Fruit fly (Drosophila melanogaster) whole organism, embryonic: Measurements from ENCODE around the gene mrva.

Source experiments
- Aef1 ChIP-seq: fragments of 200-800 bp; sonication (Bioruptor generic); IDR thresholded peaks from 3 replicates; pipeline ENCODE4 v1.3.6; 2022; ENCODE audit warnings: missing biosample characterization, missing genetic modification characterization
- Antp ChIP-seq: fragments of 200-800 bp; sonication (Bioruptor generic); optimal IDR thresholded peaks from 3 replicates; lab custom pipeline; 2016; ENCODE audit warnings: missing biosample characterization, missing genetic modification characterization
- CG10147 ChIP-seq: fragments of 200-800 bp; sonication (Bioruptor generic); optimal IDR thresholded peaks from 2 replicates; lab custom pipeline; 2019; ENCODE audit warnings: missing biosample characterization, mild to moderate bottlenecking, missing genetic modification characterization, moderate library complexity
- CG10366 ChIP-seq: fragments of 200-800 bp; sonication (Bioruptor generic); IDR thresholded peaks from 2 replicates; pipeline ENCODE4 v1.3.6; 2022; ENCODE audit warnings: missing biosample characterization, missing genetic modification characterization
- CG13123 ChIP-seq: fragments of 200-800 bp; sonication (Bioruptor generic); optimal IDR thresholded peaks from 2 replicates; lab custom pipeline; 2016; ENCODE audit warnings: missing biosample characterization, missing genetic modification characterization
- CG14667 ChIP-seq: fragments of 200-800 bp; sonication (Bioruptor generic); IDR thresholded peaks from 2 replicates; pipeline ENCODE4 v1.3.6; 2022; ENCODE audit warnings: missing biosample characterization, missing genetic modification characterization
- CG17186 ChIP-seq: fragments of 200-800 bp; sonication (Bioruptor generic); optimal IDR thresholded peaks from 3 replicates; lab custom pipeline; 2017; ENCODE audit warnings: missing biosample characterization, missing genetic modification reagents, missing genetic modification characterization
- CG17612 ChIP-seq: fragments of 200-800 bp; sonication (Bioruptor generic); IDR thresholded peaks from 2 replicates; pipeline ENCODE4 v1.3.6; 2022; ENCODE audit warnings: missing biosample characterization, missing genetic modification characterization
- CG17912 ChIP-seq: fragments of 200-800 bp; sonication (Bioruptor generic); optimal IDR thresholded peaks from 2 replicates; lab custom pipeline; 2018; ENCODE audit warnings: missing biosample characterization, mild to moderate bottlenecking, missing genetic modification characterization
- CG1832 ChIP-seq: fragments of 200-800 bp; sonication (Bioruptor generic); optimal IDR thresholded peaks from 2 replicates; lab custom pipeline; 2017; ENCODE audit warnings: missing biosample characterization, mild to moderate bottlenecking, missing genetic modification characterization, inconsistent platforms
- CG2116 ChIP-seq: fragments of 200-800 bp; sonication (Bioruptor generic); optimal IDR thresholded peaks from 3 replicates; lab custom pipeline; 2018; ENCODE audit warnings: missing biosample characterization, mild to moderate bottlenecking, missing genetic modification characterization
- CG2202 ChIP-seq: fragments of 200-800 bp; sonication (Bioruptor generic); optimal IDR thresholded peaks from 2 replicates; lab custom pipeline; 2018; ENCODE audit warnings: missing biosample characterization, mild to moderate bottlenecking, missing genetic modification characterization
- CG31388 ChIP-seq: fragments of 200-800 bp; sonication (Bioruptor generic); optimal IDR thresholded peaks from 2 replicates; lab custom pipeline; 2016; ENCODE audit warnings: missing biosample characterization, missing genetic modification characterization
- CG3163 ChIP-seq: fragments of 200-800 bp; sonication (Bioruptor generic); optimal IDR thresholded peaks from 3 replicates; lab custom pipeline; 2016; ENCODE audit warnings: missing biosample characterization, missing genetic modification characterization
- CG42726 ChIP-seq: fragments of 200-800 bp; sonication (Bioruptor generic); IDR thresholded peaks from 2 replicates; pipeline ENCODE4 v1.3.6; 2022; ENCODE audit warnings: missing biosample characterization, missing genetic modification characterization; ENCODE audit not compliant: partially characterized antibody
- CG4820 ChIP-seq: fragments of 200-800 bp; sonication (Bioruptor generic); optimal IDR thresholded peaks from 3 replicates; lab custom pipeline; 2016; ENCODE audit warnings: missing biosample characterization, missing genetic modification characterization
- CG5245 ChIP-seq: fragments of 200-800 bp; sonication (Bioruptor generic); optimal IDR thresholded peaks from 3 replicates; lab custom pipeline; 2016; ENCODE audit warnings: missing biosample characterization, missing genetic modification characterization
- CG7271 ChIP-seq: fragments of 200-800 bp; sonication (Bioruptor generic); optimal IDR thresholded peaks from 2 replicates; lab custom pipeline; 2018; ENCODE audit warnings: missing biosample characterization, mild to moderate bottlenecking, missing genetic modification characterization, moderate library complexity
- CG7556 ChIP-seq: fragments of 200-800 bp; sonication (Bioruptor generic); optimal IDR thresholded peaks from 2 replicates; lab custom pipeline; 2017; ENCODE audit warnings: missing biosample characterization, mild to moderate bottlenecking, missing genetic modification characterization
- CG7786 ChIP-seq: fragments of 200-800 bp; sonication (Bioruptor generic); optimal IDR thresholded peaks from 2 replicates; lab custom pipeline; 2016; ENCODE audit warnings: missing biosample characterization, missing genetic modification characterization
- CG8944 ChIP-seq: fragments of 200-800 bp; sonication (Bioruptor generic); optimal IDR thresholded peaks from 3 replicates; lab custom pipeline; 2016; ENCODE audit warnings: missing biosample characterization, missing genetic modification characterization
- D19A ChIP-seq: fragments of 200-800 bp; optimal IDR thresholded peaks from 3 replicates; lab custom pipeline; 2019; ENCODE audit warnings: missing biosample characterization, mild to moderate bottlenecking, missing genetic modification characterization, moderate library complexity
- Dek ChIP-seq: fragments of 200-800 bp; sonication (Bioruptor generic); optimal IDR thresholded peaks from 3 replicates; lab custom pipeline; 2019; ENCODE audit warnings: missing biosample characterization, mild to moderate bottlenecking, missing genetic modification characterization, moderate library complexity
- Dfd ChIP-seq, 2 experiments: fragments of >200 bp; optimal IDR thresholded peaks; 2 replicates each; lab custom pipeline; 2017; ENCODE audit warnings: missing biosample characterization in 2 of 2, missing genetic modification characterization in 2 of 2
- Dp ChIP-seq: fragments of 200-800 bp; sonication (Bioruptor generic); optimal IDR thresholded peaks from 2 replicates; lab custom pipeline; 2018; ENCODE audit warnings: missing biosample characterization, mild to moderate bottlenecking, missing genetic modification characterization, moderate library complexity
- Fer3 ChIP-seq: fragments of 200-800 bp; sonication (Bioruptor generic); optimal IDR thresholded peaks from 2 replicates; lab custom pipeline; 2018; ENCODE audit warnings: missing biosample characterization, mild to moderate bottlenecking, missing genetic modification characterization, moderate library complexity
- GATAe ChIP-seq: fragments of 200-800 bp; sonication (Bioruptor generic); conservative IDR thresholded peaks from 2 replicates; pipeline ENCODE4 v1.3.6; 2022; ENCODE audit warnings: missing biosample characterization, missing genetic modification characterization
- Pdp1 ChIP-seq, 2 experiments: fragments of 200-800 bp; sonication (Bioruptor generic); optimal IDR thresholded peaks; 3 replicates each; lab custom pipeline; 2016; ENCODE audit warnings: missing biosample characterization in 2 of 2, missing genetic modification characterization in 2 of 2, mild to moderate bottlenecking in 1 of 2, moderate library complexity in 1 of 2
- ash1 ChIP-seq: fragments of 200-800 bp; sonication (Bioruptor generic); optimal IDR thresholded peaks from 2 replicates; lab custom pipeline; 2018; ENCODE audit warnings: missing biosample characterization, mild to moderate bottlenecking, missing genetic modification characterization
- bsh ChIP-seq, 2 experiments: fragments of 200-800 bp; sonication (Bioruptor generic); optimal IDR thresholded peaks; 2 replicates each; lab custom pipeline; 2017 to 2018; ENCODE audit warnings: mild to moderate bottlenecking in 2 of 2, missing biosample characterization in 2 of 2, missing genetic modification characterization in 2 of 2, moderate library complexity in 1 of 2
- btn ChIP-seq: fragments of 200-800 bp; sonication (Bioruptor generic); optimal IDR thresholded peaks from 2 replicates; lab custom pipeline; 2016; ENCODE audit warnings: missing biosample characterization, missing genetic modification characterization
- caup ChIP-seq: fragments of 200-800 bp; sonication (Bioruptor generic); optimal IDR thresholded peaks from 3 replicates; lab custom pipeline; 2017; ENCODE audit warnings: missing biosample characterization, mild to moderate bottlenecking, missing genetic modification characterization, moderate library complexity; ENCODE audit not compliant: severe bottlenecking
- corto ChIP-seq: fragments of 200-800 bp; sonication (Bioruptor generic); optimal IDR thresholded peaks from 2 replicates; lab custom pipeline; 2016; ENCODE audit warnings: missing biosample characterization, mild to moderate bottlenecking, missing genetic modification characterization, moderate library complexity
- crol ChIP-seq: fragments of 200-800 bp; sonication (Bioruptor generic); IDR thresholded peaks from 2 replicates; pipeline ENCODE4 v1.3.6; 2022; ENCODE audit warnings: missing biosample characterization, missing genetic modification characterization
- da ChIP-seq: fragments of 200-800 bp; sonication (Bioruptor generic); optimal IDR thresholded peaks from 2 replicates; lab custom pipeline; 2016; ENCODE audit warnings: missing biosample characterization, missing genetic modification characterization
- dmrt11E ChIP-seq: fragments of 200-800 bp; sonication (Bioruptor generic); optimal IDR thresholded peaks from 3 replicates; lab custom pipeline; 2018; ENCODE audit warnings: missing biosample characterization, mild to moderate bottlenecking, missing genetic modification characterization, moderate library complexity
- esg ChIP-seq: fragments of 200-800 bp; sonication (Bioruptor generic); conservative IDR thresholded peaks from 2 replicates; pipeline ENCODE4 v1.3.6; 2022; ENCODE audit warnings: missing biosample characterization, missing genetic modification characterization
- gfzf ChIP-seq: fragments of 200-800 bp; sonication (Bioruptor generic); optimal IDR thresholded peaks from 2 replicates; lab custom pipeline; 2016; ENCODE audit warnings: missing biosample characterization, mild to moderate bottlenecking, missing genetic modification characterization, moderate library complexity
- hth ChIP-seq: fragments of >200 bp; optimal IDR thresholded peaks from 2 replicates; lab custom pipeline; 2017; ENCODE audit warnings: inconsistent platforms
- pfk ChIP-seq: fragments of 200-800 bp; sonication (Bioruptor generic); optimal IDR thresholded peaks from 2 replicates; lab custom pipeline; 2018; ENCODE audit warnings: missing biosample characterization, mild to moderate bottlenecking, missing genetic modification characterization, moderate library complexity
- pho ChIP-seq: fragments of 200-800 bp; sonication (Bioruptor generic); optimal IDR thresholded peaks from 2 replicates; lab custom pipeline; 2016; ENCODE audit warnings: missing biosample characterization, missing genetic modification characterization
- prd ChIP-seq, 3 experiments: fragments of >200 bp in 2 of 3; fragments of 200-800 bp in 1 of 3; sonication (Bioruptor generic) in 1 of 3; optimal IDR thresholded peaks in 2 of 3; IDR thresholded peaks in 1 of 3; 2 replicates in 2 of 3; 3 replicates in 1 of 3; pipeline versions ENCODE4 v1.3.6 to Lab custom; 2017 to 2022; ENCODE audit warnings: missing biosample characterization in 1 of 3, missing genetic modification characterization in 1 of 3
- ro ChIP-seq: fragments of 200-800 bp; sonication (Bioruptor generic); IDR thresholded peaks from 2 replicates; pipeline ENCODE4 v1.3.6; 2022; ENCODE audit warnings: missing biosample characterization, missing genetic modification characterization
- seq ChIP-seq: fragments of 200-800 bp; sonication (Bioruptor generic); IDR thresholded peaks from 2 replicates; pipeline ENCODE4 v1.3.6; 2022; ENCODE audit warnings: missing biosample characterization, missing genetic modification characterization
- shn ChIP-seq: fragments of 200-800 bp; sonication (Bioruptor generic); optimal IDR thresholded peaks from 3 replicates; lab custom pipeline; 2016; ENCODE audit warnings: missing biosample characterization, missing genetic modification characterization
- so ChIP-seq: fragments of 200-800 bp; sonication (Bioruptor generic); IDR thresholded peaks from 3 replicates; pipeline ENCODE4 v1.3.6; 2022; ENCODE audit warnings: missing biosample characterization, missing genetic modification characterization
- tna ChIP-seq: fragments of 200-800 bp; sonication (Bioruptor generic); IDR thresholded peaks from 2 replicates; pipeline ENCODE4 v1.3.6; 2022; ENCODE audit warnings: missing biosample characterization, missing genetic modification characterization; ENCODE audit not compliant: partially characterized antibody
- usp ChIP-seq: fragments of >200 bp; optimal IDR thresholded peaks from 2 replicates; lab custom pipeline; 2017; ENCODE audit warnings: missing biosample characterization, missing genetic modification characterization
- vnd ChIP-seq: fragments of 200-800 bp; sonication (Bioruptor generic); IDR thresholded peaks from 3 replicates; pipeline ENCODE4 v1.3.6; 2022; ENCODE audit warnings: missing biosample characterization, missing genetic modification characterization; ENCODE audit not compliant: partially characterized antibody
- vvl ChIP-seq: fragments of 200-800 bp; sonication (Bioruptor generic); IDR thresholded peaks from 2 replicates; pipeline ENCODE4 v1.3.6; 2022; ENCODE audit warnings: missing biosample characterization, missing genetic modification characterization

The mrva gene

DNA sequence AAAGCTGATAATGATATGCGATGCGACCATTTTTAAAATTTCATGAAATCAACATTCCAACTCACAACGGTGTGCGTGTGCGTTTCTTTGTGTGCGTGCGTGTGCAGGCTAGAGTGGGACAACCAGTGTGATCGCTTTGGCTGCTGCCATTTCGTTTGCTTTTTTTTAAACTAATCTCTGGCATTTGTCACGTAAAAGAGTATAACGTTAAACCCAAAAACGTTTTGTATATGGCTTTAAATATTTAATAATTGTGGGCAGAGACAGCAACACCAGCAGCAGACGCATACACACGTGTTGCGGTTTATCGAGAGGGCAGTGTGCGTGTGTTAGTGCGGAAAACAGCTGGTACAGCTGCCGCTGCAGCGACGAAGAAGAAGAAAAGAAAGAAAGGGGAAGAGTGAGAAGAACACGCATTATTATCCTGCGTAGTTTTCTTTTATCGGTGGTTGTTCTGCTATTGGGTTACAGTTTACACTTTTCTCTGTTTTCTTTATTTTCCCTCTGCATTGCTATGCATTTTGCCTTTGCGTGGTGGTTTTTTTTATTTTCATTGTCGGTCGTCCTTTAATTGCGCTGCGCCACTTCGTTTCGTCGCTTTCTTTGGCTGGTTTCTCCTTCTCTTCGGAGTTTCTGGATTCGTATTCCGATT, 41.7 kb upstream of the mrva start (continued):
- TF ChIP-seq D19A = no peak
- TF ChIP-seq esg (GFP tag; lab: Robert Waterston, UW) = no peak
- no peak for TF ChIP-seq GATAe (GFP tag; lab: Robert Waterston, UW)
- TF ChIP-seq usp (GFP tag; lab: Kevin White, UChicago) = no peak
- no peak for TF ChIP-seq CG4820
- TF ChIP-seq CG2202 (tag; lab: Kevin White, UChicago) = no peak
- no peak for TF ChIP-seq prd (optimal IDR thresholded peaks at IDR 0.05; lab: Kevin White, UChicago)
- TF ChIP-seq prd (GFP tag; IDR thresholded peaks at IDR 0.05; lab: Robert Waterston, UW) = no peak
- TF ChIP-seq vvl (GFP tag; lab: Robert Waterston, UW) = 0 out of 2 replicates have a peak, but pooled peaks have one; percentile 37
- TF ChIP-seq CG7271 (tag; lab: Kevin White, UChicago) = no peak
- TF ChIP-seq crol (GFP tag; lab: Robert Waterston, UW) = no peak
- TF ChIP-seq da (GFP tag; lab: Kevin White, UChicago) = peak; percentile 47
- no peak for TF ChIP-seq shn (GFP tag; lab: Kevin White, UChicago)
- no peak for TF ChIP-seq CG17612
- no peak for TF ChIP-seq CG42726 (GFP tag; lab: Robert Waterston, UW)
- TF ChIP-seq Dek (tag; lab: Kevin White, UChicago) = no peak
- no peak for TF ChIP-seq pho (GFP tag; lab: Kevin White, UChicago)
- TF ChIP-seq CG8944 (GFP tag; lab: Kevin White, UChicago) = no peak
- no peak for TF ChIP-seq CG5245
- no peak for TF ChIP-seq CG10147
- TF ChIP-seq Antp (GFP tag; lab: Kevin White, UChicago) = no peak
- TF ChIP-seq hth = no peak
- TF ChIP-seq CG10366 (GFP tag; lab: Robert Waterston, UW) = no peak
- TF ChIP-seq CG13123 (GFP tag; lab: Kevin White, UChicago) = no peak
- TF ChIP-seq CG17912 (GFP tag; lab: Kevin White, UChicago) = no peak
- no peak for TF ChIP-seq bsh (GFP tag; optimal IDR thresholded peaks at IDR 0.05; lab: Kevin White, UChicago)
- no peak; the same call in 1 of the 2 replicates for TF ChIP-seq tna (GFP tag; lab: Robert Waterston, UW)
- TF ChIP-seq btn = no peak
- peak; percentile 31; the same call in 1 of the 3 replicates for TF ChIP-seq so (GFP tag; lab: Robert Waterston, UW)
- TF ChIP-seq CG17186 (GFP tag; lab: Kevin White, UChicago) = no peak
- TF ChIP-seq CG1832 (GFP tag; lab: Kevin White, UChicago) = peak; percentile 58
- no peak for TF ChIP-seq gfzf (GFP tag; lab: Kevin White, UChicago)
- no peak for TF ChIP-seq ash1 (GFP tag; lab: Kevin White, UChicago)
- TF ChIP-seq Dfd (GFP tag; optimal IDR thresholded peaks at IDR 0.05; lab: Kevin White, UChicago) = no peak
- no peak for TF ChIP-seq CG7556 (GFP tag; lab: Kevin White, UChicago)
- TF ChIP-seq Dp (GFP tag; lab: Kevin White, UChicago) = no peak
- TF ChIP-seq caup (GFP tag; lab: Kevin White, UChicago) = no peak
- TF ChIP-seq seq = no peak
- TF ChIP-seq Pdp1 (GFP tag; optimal IDR thresholded peaks at IDR 0.05; lab: Kevin White, UChicago) = no peak
- TF ChIP-seq CG2116 (GFP tag; lab: Kevin White, UChicago) = peak; percentile 31
- no peak for TF ChIP-seq CG7786 (GFP tag; lab: Kevin White, UChicago)
- no peak for TF ChIP-seq Aef1 (GFP tag; lab: Robert Waterston, UW)
- no peak for TF ChIP-seq dmrt11E
- peak; percentile 21 for TF ChIP-seq pfk (GFP tag; lab: Kevin White, UChicago)
- TF ChIP-seq CG31388 (GFP tag; lab: Kevin White, UChicago) = no peak
- TF ChIP-seq Fer3 (tag; lab: Kevin White, UChicago) = no peak
- peak; percentile 20 for TF ChIP-seq CG3163 (GFP tag; lab: Kevin White, UChicago)
- no peak for TF ChIP-seq vnd (GFP tag; lab: Robert Waterston, UW)
- TF ChIP-seq ro (GFP tag; lab: Robert Waterston, UW) = no peak
- no peak for TF ChIP-seq CG14667 (GFP tag; lab: Robert Waterston, UW)
- no peak for TF ChIP-seq corto (GFP tag; lab: Kevin White, UChicago)
